Worm (Caenorhabditis elegans): ENCODE data around the gene F41F3.8.

Gene F41F3.8

ce11 chrV:4684137-4684536 lies 35.5 kb downstream of the F41F3.8 start:
- TF ChIP-seq mxl-2 (GFP tag; conservative IDR thresholded peaks at IDR 0.05) (no peak), unc-62 (GFP tag; optimal IDR thresholded peaks at IDR 0.05 in 1 of 2) (peak in 1 of 2 experiments; percentile 7), unc-62 (tag; optimal IDR thresholded peaks at IDR 0.05) (no peak), aly-2 (tag; optimal IDR thresholded peaks at IDR 0.05) (no peak), lim-7 (GFP tag; IDR thresholded peaks at IDR 0.05) (no peak), lin-13 (GFP tag; optimal IDR thresholded peaks at IDR 0.05) (no peak), madf-5 (GFP tag; IDR thresholded peaks at IDR 0.05) (no peak)

- no peak for TF ChIP-seq dve-1 (tag; optimal IDR thresholded peaks at IDR 0.05; ENCODE audit: insufficient read depth)
- peak; percentile 33 for TF ChIP-seq nhr-6 (tag; optimal IDR thresholded peaks at IDR 0.05)
- peak; percentile 24; the same call in 1 of the 2 replicates for TF ChIP-seq dmd-6 (GFP tag; IDR thresholded peaks at IDR 0.05)
- peak; percentile 68; the same call in 1 of the 2 replicates for TF ChIP-seq hmg-1.1 (GFP tag; IDR thresholded peaks at IDR 0.05)
- TF ChIP-seq lin-13 (GFP tag; optimal IDR thresholded peaks at IDR 0.05): no peak
- TF ChIP-seq lsy-2 (tag; optimal IDR thresholded peaks at IDR 0.05): peak in 1 of 2 experiments; percentile 60
- peak; percentile 11; the same call in 1 of the 2 replicates for TF ChIP-seq pha-4 (GFP tag; IDR thresholded peaks at IDR 0.05)
- no peak for TF ChIP-seq pha-4 (tag; optimal IDR thresholded peaks at IDR 0.05)
- TF ChIP-seq mep-1 (tag; optimal IDR thresholded peaks at IDR 0.05): peak; percentile 40
- peak; percentile 98 for TF ChIP-seq hlh-30 (tag; optimal IDR thresholded peaks at IDR 0.05; ENCODE audit: insufficient read depth)
- TF ChIP-seq set-16 (GFP tag; IDR thresholded peaks at IDR 0.05): no peak
- peak; percentile 81 for TF ChIP-seq mes-2 (tag; optimal IDR thresholded peaks at IDR 0.05; ENCODE audit: poor library complexity, severe bottlenecking)
- TF ChIP-seq tag-97 (GFP tag; IDR thresholded peaks at IDR 0.05): no peak
- peak; percentile 2 for TF ChIP-seq duxl-1 (tag; optimal IDR thresholded peaks at IDR 0.05; ENCODE audit: poor library complexity)
- no peak for TF ChIP-seq T20F7.1 (GFP tag; optimal IDR thresholded peaks at IDR 0.05)
- peak; percentile 25 for TF ChIP-seq mxl-3 (GFP tag; optimal IDR thresholded peaks at IDR 0.05)
- TF ChIP-seq nhr-111 (GFP tag; optimal IDR thresholded peaks at IDR 0.05): no peak
- peak; percentile 37 for TF ChIP-seq rbr-2 (tag; optimal IDR thresholded peaks at IDR 0.05)
- no peak for TF ChIP-seq ama-1 (optimal IDR thresholded peaks at IDR 0.05)
- peak; percentile 75 to 88 for TF ChIP-seq mdl-1 (tag; optimal IDR thresholded peaks at IDR 0.05)
- TF ChIP-seq hlh-11 (tag; optimal IDR thresholded peaks at IDR 0.05): peak; percentile 41
- TF ChIP-seq dpl-1 (GFP tag; optimal IDR thresholded peaks at IDR 0.05): peak; percentile 36
- no peak for TF ChIP-seq madf-5 (GFP tag; IDR thresholded peaks at IDR 0.05)
- no peak for TF ChIP-seq ceh-20 (GFP tag; IDR thresholded peaks at IDR 0.05)
- no peak for TF ChIP-seq php-3 (GFP tag; IDR thresholded peaks at IDR 0.05)
- no peak for TF ChIP-seq lim-7 (GFP tag; IDR thresholded peaks at IDR 0.05)
- TF ChIP-seq lin-38 (GFP tag; IDR thresholded peaks at IDR 0.05): peak; percentile 44
Observed at ce11 chrV:4686680-4687470, 38.2 kb downstream of the F41F3.8 start, which contains the start of gene taf-10. taf-10 (plus strand) TSS chrV:4687103.

- TF ChIP-seq set-16 (GFP tag; IDR thresholded peaks at IDR 0.05) (peak; percentile 86), Y48G9A.11 (GFP tag; IDR thresholded peaks at IDR 0.05) (peak; percentile 66; the same call in 1 of the 2 replicates), dmd-9 (GFP tag; IDR thresholded peaks at IDR 0.05) (no peak), ztf-11 (tag; optimal IDR thresholded peaks at IDR 0.05) (no peak), daf-16 (GFP tag; optimal IDR thresholded peaks at IDR 0.05) (no peak), daf-16 (tag; optimal IDR thresholded peaks at IDR 0.05) (peak; percentile 19), unc-130 (GFP tag; optimal IDR thresholded peaks at IDR 0.05) (no peak), aha-1 (tag) (peak; percentile 94), T20F7.1 (GFP tag; optimal IDR thresholded peaks at IDR 0.05) (no peak), lim-7 (GFP tag; IDR thresholded peaks at IDR 0.05) (peak; percentile 55), T26A8.4 (GFP tag; IDR thresholded peaks at IDR 0.05) (0 out of 2 replicates have a peak, but pooled peaks have one; percentile 21), tra-1 (GFP tag; IDR thresholded peaks at IDR 0.05) (no peak), F26F4.8 (GFP tag; conservative IDR thresholded peaks at IDR 0.05) (0 out of 2 replicates have a peak, but pooled peaks have one; percentile 26), egl-43 (GFP tag; IDR thresholded peaks at IDR 0.05) (0 out of 2 replicates have a peak, but pooled peaks have one; percentile 33), madf-9 (GFP tag; conservative IDR thresholded peaks at IDR 0.05) (no peak), ama-1 (optimal IDR thresholded peaks at IDR 0.05) (peak; percentile 5), madf-5 (GFP tag; IDR thresholded peaks at IDR 0.05) (no peak), D1046.2 (GFP tag; IDR thresholded peaks at IDR 0.05) (0 out of 2 replicates have a peak, but pooled peaks have one; percentile 48), lin-1 (GFP tag; IDR thresholded peaks at IDR 0.05) (no peak), jun-1 (tag; optimal IDR thresholded peaks at IDR 0.05) (no peak)
Observed at ce11 chrV:4687944-4688505, 39.4 kb downstream of the F41F3.8 start, which contains the start of gene K03B4.2. K03B4.2 (plus strand) TSS chrV:4687994.

Measured in whole organism, L4 larva.